Worm (Caenorhabditis elegans) whole organism, L1 larva: ENCODE data around the gene ham-3.

Source experiments
- C04F5.9 ChIP-seq: sonication (generic microtip); optimal IDR thresholded peaks from 2 replicates; lab custom pipeline; 2016; ENCODE audit warnings: missing genetic modification characterization, missing compliant biosample characterization
- C16A3.4 ChIP-seq: fragments of 150-350 bp; optimal IDR thresholded peaks from 2 replicates; lab custom pipeline; 2014; ENCODE audit warnings: missing biosample characterization, missing genetic modification characterization
- C34B4.2 ChIP-seq: sonication (generic microtip); optimal IDR thresholded peaks from 2 replicates; lab custom pipeline; 2017; ENCODE audit warnings: mild to moderate bottlenecking, missing genetic modification characterization, missing compliant biosample characterization
- F16B12.6 ChIP-seq: fragments of 150-350 bp; optimal IDR thresholded peaks from 2 replicates; lab custom pipeline; 2014; ENCODE audit warnings: missing biosample characterization, missing genetic modification characterization
- Y116A8C.19 ChIP-seq: sonication (generic microtip); optimal IDR thresholded peaks from 2 replicates; lab custom pipeline; 2016; ENCODE audit warnings: missing compliant biosample characterization, missing genetic modification characterization, borderline replicate concordance
- alr-1 ChIP-seq: fragments of 200-800 bp; sonication (Bioruptor generic); optimal IDR thresholded peaks from 2 replicates; lab custom pipeline; 2018; ENCODE audit warnings: borderline replicate concordance, mild to moderate bottlenecking, missing genetic modification characterization, missing compliant biosample characterization
- aly-2 ChIP-seq: fragments of 150-350 bp; optimal IDR thresholded peaks from 2 replicates; lab custom pipeline; 2014; ENCODE audit warnings: missing biosample characterization, missing genetic modification characterization
- ama-1 ChIP-seq: fragments of 150-350 bp; optimal IDR thresholded peaks from 2 replicates; lab custom pipeline; 2014
- blmp-1 ChIP-seq: fragments of 150-350 bp; optimal IDR thresholded peaks from 2 replicates; lab custom pipeline; 2014; ENCODE audit warnings: missing biosample characterization, missing genetic modification characterization
- ceh-88 ChIP-seq: fragments of 200-800 bp; sonication (Bioruptor generic); IDR thresholded peaks from 2 replicates; pipeline ENCODE4 v1.3.6; 2022; ENCODE audit warnings: missing genetic modification characterization, missing compliant biosample characterization
- ces-1 ChIP-seq: fragments of 150-350 bp; optimal IDR thresholded peaks from 2 replicates; lab custom pipeline; 2014; ENCODE audit warnings: missing biosample characterization, missing genetic modification reagents, missing genetic modification characterization
- dsc-1 ChIP-seq: sonication (generic microtip); optimal IDR thresholded peaks from 2 replicates; lab custom pipeline; 2016; ENCODE audit warnings: mild to moderate bottlenecking, missing genetic modification characterization, missing compliant biosample characterization
- efl-1 ChIP-seq, 4 experiments: fragments of 150-350 bp; optimal IDR thresholded peaks in 3 of 4; peaks in 1 of 4; 1 replicate in 1 of 4; 2 replicates in 3 of 4; lab custom pipeline; 2014; ENCODE audit warnings: missing biosample characterization in 2 of 4, missing genetic modification characterization in 2 of 4, missing genetic modification reagents in 2 of 4
- egl-13 ChIP-seq: sonication (generic microtip); optimal IDR thresholded peaks from 2 replicates; lab custom pipeline; 2016; ENCODE audit warnings: missing genotype, missing genetic modification reagents, missing genetic modification characterization, missing compliant biosample characterization
- egl-27 ChIP-seq, 2 experiments: fragments of 150-350 bp in 1 of 2; sonication (generic microtip); optimal IDR thresholded peaks; 3 replicates each; lab custom pipeline; 2017 to 2018; ENCODE audit warnings: missing biosample characterization in 2 of 2, missing genetic modification characterization in 2 of 2, missing genetic modification reagents in 2 of 2
- elt-2 ChIP-seq: sonication (generic microtip); optimal IDR thresholded peaks from 2 replicates; lab custom pipeline; 2016; ENCODE audit warnings: missing genetic modification characterization, mild to moderate bottlenecking, inconsistent platforms, missing compliant biosample characterization, missing genetic modification reagents
- elt-3 ChIP-seq, 6 experiments: fragments of 150-350 bp in 1 of 6; sonication (generic microtip); optimal IDR thresholded peaks; 2 replicates each; lab custom pipeline; 2017 to 2018; ENCODE audit warnings: missing biosample characterization in 6 of 6, missing genetic modification characterization in 6 of 6, inconsistent platforms in 1 of 6
- fkh-10 ChIP-seq: sonication (generic microtip); optimal IDR thresholded peaks from 2 replicates; lab custom pipeline; 2017; ENCODE audit warnings: missing biosample characterization, missing genetic modification reagents, missing genetic modification characterization
- fkh-4 ChIP-seq: sonication (generic microtip); optimal IDR thresholded peaks from 2 replicates; lab custom pipeline; 2016; ENCODE audit warnings: missing compliant biosample characterization, missing genetic modification characterization, borderline replicate concordance
- fkh-8 ChIP-seq: sonication (generic microtip); optimal IDR thresholded peaks from 2 replicates; lab custom pipeline; 2016; ENCODE audit warnings: mild to moderate bottlenecking, missing genetic modification characterization, missing compliant biosample characterization
- fos-1 ChIP-seq: fragments of 150-350 bp; optimal IDR thresholded peaks from 2 replicates; lab custom pipeline; 2014; ENCODE audit warnings: missing biosample characterization, missing genetic modification characterization
- hlh-17 ChIP-seq: fragments of 200-800 bp; sonication (Bioruptor generic); optimal IDR thresholded peaks from 2 replicates; lab custom pipeline; 2018; ENCODE audit warnings: missing genetic modification characterization, mild to moderate bottlenecking, missing compliant biosample characterization, moderate library complexity, borderline replicate concordance
- hlh-4 ChIP-seq: sonication (generic microtip); optimal IDR thresholded peaks from 2 replicates; lab custom pipeline; 2016; ENCODE audit warnings: mild to moderate bottlenecking, missing genetic modification characterization, missing compliant biosample characterization
- hpl-2 ChIP-seq: fragments of 150-350 bp; optimal IDR thresholded peaks from 2 replicates; lab custom pipeline; 2014; ENCODE audit warnings: missing biosample characterization, missing genetic modification reagents, missing genetic modification characterization
- irx-1 ChIP-seq: sonication (generic microtip); optimal IDR thresholded peaks from 2 replicates; lab custom pipeline; 2016; ENCODE audit warnings: missing genetic modification characterization, missing compliant biosample characterization
- isw-1 ChIP-seq: fragments of 200-800 bp; sonication (Bioruptor generic); IDR thresholded peaks from 2 replicates; pipeline ENCODE4 v1.3.6; 2022; ENCODE audit warnings: missing genetic modification characterization, missing compliant biosample characterization
- jun-1 ChIP-seq: fragments of 150-350 bp; optimal IDR thresholded peaks from 2 replicates; lab custom pipeline; 2014; ENCODE audit warnings: missing biosample characterization, missing genetic modification reagents, missing genetic modification characterization
- lin-15B ChIP-seq: fragments of 150-350 bp; sonication (generic microtip); optimal IDR thresholded peaks from 3 replicates; lab custom pipeline; 2014; ENCODE audit warnings: missing biosample characterization, missing genetic modification characterization
- lir-3 ChIP-seq: sonication (generic microtip); optimal IDR thresholded peaks from 2 replicates; lab custom pipeline; 2016; ENCODE audit warnings: mild to moderate bottlenecking, missing genetic modification characterization, moderate library complexity, missing compliant biosample characterization; ENCODE audit not compliant: poor library complexity
- lsy-2 ChIP-seq, 2 experiments: fragments of 150-350 bp; optimal IDR thresholded peaks; 2 replicates each; lab custom pipeline; 2014; ENCODE audit warnings: missing biosample characterization in 2 of 2, missing genetic modification characterization in 2 of 2
- mdl-1 ChIP-seq, 2 experiments: fragments of 150-350 bp; optimal IDR thresholded peaks; 2 replicates each; lab custom pipeline; 2014 to 2017; ENCODE audit warnings: missing biosample characterization in 2 of 2, missing genetic modification characterization in 2 of 2, inconsistent platforms in 1 of 2
- mef-2 ChIP-seq: fragments of 150-350 bp; optimal IDR thresholded peaks from 2 replicates; lab custom pipeline; 2014; ENCODE audit warnings: missing biosample characterization, missing genetic modification characterization
- mep-1 ChIP-seq: fragments of 150-350 bp; optimal IDR thresholded peaks from 2 replicates; lab custom pipeline; 2014; ENCODE audit warnings: missing biosample characterization, missing genetic modification characterization
- nhr-11 ChIP-seq: fragments of 150-350 bp; optimal IDR thresholded peaks from 2 replicates; lab custom pipeline; 2014; ENCODE audit warnings: missing biosample characterization, missing genetic modification characterization
- nhr-20 ChIP-seq: sonication (generic microtip); optimal IDR thresholded peaks from 2 replicates; lab custom pipeline; 2016; ENCODE audit warnings: mild to moderate bottlenecking, missing genetic modification characterization, missing compliant biosample characterization
- nhr-237 ChIP-seq: fragments of 150-350 bp; optimal IDR thresholded peaks from 2 replicates; lab custom pipeline; 2014; ENCODE audit warnings: missing biosample characterization, missing genetic modification characterization
- nhr-47 ChIP-seq: sonication (generic microtip); optimal IDR thresholded peaks from 2 replicates; lab custom pipeline; 2016; ENCODE audit warnings: mild to moderate bottlenecking, missing genetic modification characterization, moderate library complexity, missing compliant biosample characterization
- nhr-76 ChIP-seq: sonication (generic microtip); optimal IDR thresholded peaks from 2 replicates; lab custom pipeline; 2017; ENCODE audit warnings: missing biosample characterization, missing genetic modification characterization
- nhr-90 ChIP-seq: sonication (generic microtip); optimal IDR thresholded peaks from 2 replicates; lab custom pipeline; 2016; ENCODE audit warnings: mild to moderate bottlenecking, missing genetic modification characterization, missing compliant biosample characterization; ENCODE audit not compliant: poor library complexity
- pax-3 ChIP-seq: fragments of 200-800 bp; sonication (Bioruptor generic); optimal IDR thresholded peaks from 2 replicates; lab custom pipeline; 2018; ENCODE audit warnings: mild to moderate bottlenecking, missing genetic modification characterization, moderate library complexity, missing compliant biosample characterization
- pqm-1 ChIP-seq: sonication (generic microtip); optimal IDR thresholded peaks from 3 replicates; lab custom pipeline; 2017; ENCODE audit warnings: missing biosample characterization, missing genetic modification characterization
- snpc-4 ChIP-seq: fragments of 150-350 bp; optimal IDR thresholded peaks from 2 replicates; lab custom pipeline; 2014; ENCODE audit warnings: missing biosample characterization, missing genetic modification characterization
- sox-4 ChIP-seq: sonication (generic microtip); optimal IDR thresholded peaks from 2 replicates; lab custom pipeline; 2016; ENCODE audit warnings: missing genetic modification characterization, missing compliant biosample characterization
- tbx-2 ChIP-seq: sonication (generic microtip); optimal IDR thresholded peaks from 2 replicates; lab custom pipeline; 2016; ENCODE audit warnings: missing genetic modification characterization, missing compliant biosample characterization
- unc-130 ChIP-seq: fragments of 150-350 bp; optimal IDR thresholded peaks from 2 replicates; lab custom pipeline; 2017; ENCODE audit warnings: missing biosample characterization, missing genetic modification characterization, inconsistent platforms
- unc-62 ChIP-seq: fragments of 150-350 bp; optimal IDR thresholded peaks from 2 replicates; lab custom pipeline; 2014; ENCODE audit warnings: missing biosample characterization, missing genetic modification reagents, missing genetic modification characterization
- unc-98 ChIP-seq: fragments of 200-800 bp; sonication (Bioruptor generic); IDR thresholded peaks from 2 replicates; pipeline ENCODE4 v1.3.6; 2022; ENCODE audit warnings: missing genetic modification characterization, missing compliant biosample characterization
- vab-15 ChIP-seq: sonication (generic microtip); optimal IDR thresholded peaks from 2 replicates; lab custom pipeline; 2017; ENCODE audit warnings: missing genotype, mild to moderate bottlenecking, missing genetic modification characterization, missing compliant biosample characterization
- xbp-1 ChIP-seq: sonication (generic microtip); optimal IDR thresholded peaks from 2 replicates; lab custom pipeline; 2016; ENCODE audit warnings: missing genetic modification characterization, missing compliant biosample characterization
- zag-1 ChIP-seq: fragments of 150-350 bp; optimal IDR thresholded peaks from 2 replicates; lab custom pipeline; 2014; ENCODE audit warnings: missing biosample characterization, missing genetic modification characterization
- zip-4 ChIP-seq: fragments of 200-800 bp; sonication (Bioruptor generic); optimal IDR thresholded peaks from 2 replicates; lab custom pipeline; 2018; ENCODE audit warnings: mild to moderate bottlenecking, missing genetic modification characterization, moderate library complexity, missing compliant biosample characterization
- ztf-11 ChIP-seq, 2 experiments: sonication (generic microtip); optimal IDR thresholded peaks; 2 replicates each; lab custom pipeline; 2016 to 2017; ENCODE audit warnings: missing genetic modification characterization in 2 of 2, missing biosample characterization in 1 of 2, missing compliant biosample characterization in 1 of 2
- ztf-4 ChIP-seq: fragments of 150-350 bp; optimal IDR thresholded peaks from 2 replicates; lab custom pipeline; 2014; ENCODE audit warnings: missing biosample characterization, missing genetic modification characterization

Gene ham-3

DNA sequence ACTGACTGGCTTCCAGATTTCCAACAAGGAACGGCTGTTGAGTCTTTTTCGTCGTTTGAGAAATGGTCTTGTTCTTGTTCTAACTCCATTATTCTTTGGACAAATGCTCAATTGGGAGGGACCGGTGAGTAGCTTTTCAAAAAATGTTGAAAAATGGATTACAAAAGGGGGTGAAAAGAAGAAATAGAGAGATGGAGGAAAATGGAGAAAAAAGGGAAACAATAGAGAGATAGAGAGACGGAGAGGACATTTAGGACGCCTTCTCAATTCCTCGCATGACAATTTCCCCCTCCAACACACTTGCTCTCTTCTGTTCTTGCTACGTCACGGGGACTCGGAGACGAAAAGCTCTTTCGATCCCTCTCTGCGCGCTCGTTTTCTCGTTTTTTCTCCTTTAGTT is 32.4 kb downstream of the ham-3 start:
- TF ChIP-seq Y116A8C.19 (tag; lab: Kevin White, UChicago) (no peak), ceh-88 (GFP tag; lab: Robert Waterston, UW) (no peak), unc-62 (GFP tag; lab: Kevin White, UChicago) (no peak), hlh-4 (tag; lab: Kevin White, UChicago) (no peak), sox-4 (tag; lab: Kevin White, UChicago) (no peak), dsc-1 (no peak), mdl-1 (tag; optimal IDR thresholded peaks at IDR 0.05; lab: Kevin White, UChicago) (peak in 1 of 2 experiments; percentile 35), elt-2 (no peak), pqm-1 (no peak), lsy-2 (tag; optimal IDR thresholded peaks at IDR 0.05; lab: Kevin White, UChicago) (peak; percentile 37 to 64), nhr-20 (no peak), egl-27 (tag; optimal IDR thresholded peaks at IDR 0.05; lab: Kevin White, UChicago) (no peak), alr-1 (no peak), C04F5.9 (no peak), fkh-4 (tag; lab: Kevin White, UChicago) (no peak), fkh-10 (GFP tag; lab: Kevin White, UChicago) (peak; percentile 79), mef-2 (tag; lab: Kevin White, UChicago) (no peak), tbx-2 (tag; lab: Kevin White, UChicago) (peak; percentile 46), zip-4 (GFP tag; lab: Kevin White, UChicago) (no peak), nhr-90 (tag; lab: Kevin White, UChicago) (no peak), nhr-47 (peak; percentile 19), ztf-4 (tag; lab: Kevin White, UChicago) (peak; percentile 42), isw-1 (GFP tag; lab: Robert Waterston, UW) (peak; percentile 57), blmp-1 (no peak), fkh-8 (tag; lab: Kevin White, UChicago) (peak; percentile 74), hpl-2 (GFP tag; lab: Kevin White, UChicago) (no peak), hlh-17 (GFP tag; lab: Kevin White, UChicago) (no peak), ama-1 (no peak), lir-3 (peak; percentile 23), irx-1 (tag; lab: Kevin White, UChicago) (no peak), jun-1 (tag; lab: Kevin White, UChicago) (no peak), unc-98 (no peak), snpc-4 (tag; lab: Kevin White, UChicago) (peak; percentile 7), nhr-11 (tag; lab: Kevin White, UChicago) (no peak), efl-1 (optimal IDR thresholded peaks at IDR 0.05; lab: Kevin White, UChicago) (peak; percentile 21 to 47), efl-1 (GFP tag; optimal IDR thresholded peaks at IDR 0.05 in 1 of 2; lab: Kevin White, UChicago) (no peak), aly-2 (no peak), xbp-1 (tag; lab: Kevin White, UChicago) (peak; percentile 1), vab-15 (tag; lab: Kevin White, UChicago) (no peak), lin-15B (no peak), zag-1 (no peak), ztf-11 (tag; optimal IDR thresholded peaks at IDR 0.05; lab: Kevin White, UChicago) (no peak), mep-1 (no peak), egl-13 (tag; lab: Kevin White, UChicago) (peak; percentile 7), nhr-237 (no peak), C34B4.2 (tag; lab: Kevin White, UChicago) (no peak), nhr-76 (no peak), fos-1 (tag; lab: Kevin White, UChicago) (no peak), F16B12.6 (tag; lab: Kevin White, UChicago) (no peak), ces-1 (peak; percentile 42), C16A3.4 (peak; percentile 14), unc-130 (tag; lab: Kevin White, UChicago) (no peak), elt-3 (tag; optimal IDR thresholded peaks at IDR 0.05; lab: Kevin White, UChicago) (no peak), pax-3 (tag; lab: Kevin White, UChicago) (no peak)
